Worm (Caenorhabditis elegans) whole organism, L4/young adult: Measurements from ENCODE around the gene txdc-12.1.

Experiments
- W03F9.2 ChIP-seq: fragments of 150-350 bp; optimal IDR thresholded peaks from 2 replicates; lab custom pipeline; 2014; ENCODE audit warnings: missing biosample characterization, missing genetic modification characterization
- dao-5 ChIP-seq: sonication (generic microtip); optimal IDR thresholded peaks from 2 replicates; lab custom pipeline; 2016; ENCODE audit warnings: missing genotype, missing genetic modification characterization, moderate library complexity, missing compliant biosample characterization
- him-1 ChIP-seq: sonication (generic microtip); optimal IDR thresholded peaks from 2 replicates; lab custom pipeline; 2016; ENCODE audit warnings: missing genotype, missing genetic modification reagents, missing genetic modification characterization, missing compliant biosample characterization

ce11 chrII:12240088-12240487 lies at the start of gene txdc-12.1:
- TF ChIP-seq him-1 (tag; lab: Kevin White, UChicago), result no peak
- no peak for TF ChIP-seq W03F9.2
- TF ChIP-seq dao-5 (tag; lab: Kevin White, UChicago), result no peak
